Worm (Caenorhabditis elegans): ENCODE data around the gene etc-1.

- TF ChIP-seq flt-1 (GFP tag; IDR thresholded peaks at IDR 0.05) (no peak), ama-1 (optimal IDR thresholded peaks at IDR 0.05) (no peak), scrt-1 (GFP tag; IDR thresholded peaks at IDR 0.05) (no peak), aly-1 (tag; optimal IDR thresholded peaks at IDR 0.05) (no peak)
Observed at ce11 chrII:8623396-8623795, 41.2 kb upstream of the etc-1 start, which contains the start of gene T22C8.4.
